Worm (Caenorhabditis elegans) whole organism, young adult: ENCODE data around the gene osm-8.

Source experiments
- ceh-91 ChIP-seq: fragments of 200-800 bp; sonication (Bioruptor generic); IDR thresholded peaks from 2 replicates; pipeline ENCODE4 v1.3.6; 2022; ENCODE audit warnings: missing genetic modification reagents, missing genetic modification characterization, missing compliant biosample characterization
- dpl-1 ChIP-seq: fragments of 150-350 bp; optimal IDR thresholded peaks from 2 replicates; lab custom pipeline; 2014; ENCODE audit warnings: missing biosample characterization, missing genetic modification reagents, missing genetic modification characterization
- nhr-27 ChIP-seq: fragments of 200-800 bp; sonication (Bioruptor generic); optimal IDR thresholded peaks from 2 replicates; lab custom pipeline; 2018; ENCODE audit warnings: mild to moderate bottlenecking, missing genetic modification characterization, moderate library complexity, missing compliant biosample characterization

- no peak for TF ChIP-seq nhr-27
- no peak for TF ChIP-seq dpl-1 (GFP tag; lab: Kevin White, UChicago)
- no peak for TF ChIP-seq ceh-91
These were observed 24.8 kb upstream of the osm-8 start for ce11 chrII:7630052-7630451.
